Fruit fly (Drosophila melanogaster) whole organism, wandering third instar larva: ENCODE results near the gene CG42709.

Source experiments
- Abd-B ChIP-seq: fragments of >200 bp; optimal IDR thresholded peaks from 2 replicates; lab custom pipeline; 2017; ENCODE audit warnings: missing biosample characterization, missing genetic modification characterization
- Hr83 ChIP-seq: fragments of 200-300 bp; sonication (Bioruptor generic); optimal IDR thresholded peaks from 2 replicates; lab custom pipeline; 2016; ENCODE audit warnings: missing biosample characterization, mild to moderate bottlenecking, missing genetic modification characterization, moderate library complexity; ENCODE audit not compliant: poor library complexity, severe bottlenecking
- Mio ChIP-seq: sonication (Bioruptor generic); optimal IDR thresholded peaks from 2 replicates; lab custom pipeline; 2016; ENCODE audit warnings: missing biosample characterization, missing genetic modification characterization
- OdsH ChIP-seq: fragments of 200-800 bp; sonication (Bioruptor generic); optimal IDR thresholded peaks from 2 replicates; lab custom pipeline; 2016; ENCODE audit warnings: missing biosample characterization, mild to moderate bottlenecking, missing genetic modification characterization
- Vsx2 ChIP-seq: fragments of 200-300, 225-300 bp; sonication (Bioruptor generic); optimal IDR thresholded peaks from 2 replicates; lab custom pipeline; 2018; ENCODE audit warnings: missing biosample characterization, missing genetic modification characterization; ENCODE audit not compliant: partially characterized antibody
- br ChIP-seq: fragments of 200-800 bp; sonication (Bioruptor generic); optimal IDR thresholded peaks from 2 replicates; lab custom pipeline; 2016; ENCODE audit warnings: missing biosample characterization, missing genetic modification characterization
- h ChIP-seq: fragments of 200-800 bp; sonication (Bioruptor generic); optimal IDR thresholded peaks from 3 replicates; lab custom pipeline; 2016; ENCODE audit warnings: missing biosample characterization, mild to moderate bottlenecking, missing genetic modification characterization
- jim ChIP-seq: fragments of 175-275, 200-325 bp; sonication (Bioruptor generic); optimal IDR thresholded peaks from 2 replicates; lab custom pipeline; 2016; ENCODE audit warnings: missing biosample characterization, mild to moderate bottlenecking, missing genetic modification characterization
- lola ChIP-seq: fragments of >200 bp; optimal IDR thresholded peaks from 2 replicates; lab custom pipeline; 2017; ENCODE audit warnings: missing biosample characterization, missing genetic modification characterization
- pan ChIP-seq: fragments of >200 bp; optimal IDR thresholded peaks from 2 replicates; lab custom pipeline; 2017
- psq ChIP-seq: fragments of 200-800 bp; sonication (Bioruptor generic); optimal IDR thresholded peaks from 3 replicates; lab custom pipeline; 2017; ENCODE audit warnings: missing biosample characterization, mild to moderate bottlenecking, missing genetic modification characterization, moderate library complexity
- rgr ChIP-seq: fragments of 200-800 bp; sonication (Bioruptor generic); optimal IDR thresholded peaks from 3 replicates; lab custom pipeline; 2016; ENCODE audit warnings: missing biosample characterization, mild to moderate bottlenecking, missing genetic modification characterization
- usp ChIP-seq: fragments of >200 bp; optimal IDR thresholded peaks from 2 replicates; lab custom pipeline; 2017; ENCODE audit warnings: missing biosample characterization, missing genetic modification characterization

DNA sequence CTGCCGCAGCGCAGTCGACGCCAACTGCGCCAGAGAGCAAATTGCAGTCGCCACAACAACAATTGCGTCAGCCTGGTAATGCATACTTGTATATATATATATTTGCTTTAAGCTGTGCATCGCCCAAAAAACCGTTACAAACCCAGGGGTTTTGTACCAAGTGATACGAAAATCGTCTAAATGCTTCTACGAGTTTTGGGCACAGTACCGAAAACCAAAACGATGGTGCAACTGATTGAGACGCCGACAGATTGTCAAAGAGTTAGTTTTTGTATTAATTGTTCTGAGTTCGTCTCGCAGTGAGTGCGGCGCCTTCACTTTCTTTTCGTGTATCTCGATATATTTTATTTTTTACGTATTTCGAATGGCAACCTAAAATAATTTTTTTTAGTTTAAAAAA lies 24.8 kb downstream of the CG42709 start:
- no peak for TF ChIP-seq rgr
- TF ChIP-seq Hr83 (GFP tag; lab: Kevin White, UChicago): no peak
- no peak for TF ChIP-seq pan (lab: Kevin White, UChicago)
- TF ChIP-seq lola (GFP tag; lab: Kevin White, UChicago): no peak
- no peak for TF ChIP-seq psq
- no peak for TF ChIP-seq OdsH (GFP tag; lab: Kevin White, UChicago)
- no peak for TF ChIP-seq jim (GFP tag; lab: Kevin White, UChicago)
- TF ChIP-seq usp (GFP tag; lab: Kevin White, UChicago): no peak
- TF ChIP-seq Vsx2: no peak
- TF ChIP-seq Abd-B (GFP tag; lab: Kevin White, UChicago): no peak
- TF ChIP-seq Mio (GFP tag; lab: Kevin White, UChicago): no peak
- TF ChIP-seq h (GFP tag; lab: Kevin White, UChicago): no peak
- no peak for TF ChIP-seq br
